Worm (Caenorhabditis elegans) whole organism, L4 larva: ENCODE measurements around the gene ghi-1.

Source experiments
- F26F4.8 ChIP-seq: fragments of 200-800 bp; sonication (Bioruptor generic); conservative IDR thresholded peaks from 2 replicates; pipeline ENCODE4 v1.3.6; 2022; ENCODE audit warnings: missing genetic modification characterization, missing compliant biosample characterization
- F44E2.7 ChIP-seq: fragments of 200-800 bp; sonication (Bioruptor generic); IDR thresholded peaks from 2 replicates; pipeline ENCODE4 v2.1.2; 2022; ENCODE audit warnings: missing genetic modification characterization, missing compliant biosample characterization
- ZK546.5 ChIP-seq, 2 experiments: sonication (generic microtip); optimal IDR thresholded peaks; 2 replicates each; lab custom pipeline; 2017; ENCODE audit warnings: missing biosample characterization in 2 of 2, missing genetic modification characterization in 2 of 2
- aha-1 ChIP-seq: fragments of 150-350 bp; peaks from one replicate; lab custom pipeline; 2014; ENCODE audit warnings: missing biosample characterization, missing genetic modification characterization
- attf-4 ChIP-seq: sonication (generic microtip); optimal IDR thresholded peaks from 3 replicates; lab custom pipeline; 2017; ENCODE audit warnings: missing biosample characterization, missing genetic modification characterization
- cey-2 ChIP-seq: sonication (generic microtip); optimal IDR thresholded peaks from 3 replicates; lab custom pipeline; 2017; ENCODE audit warnings: missing genetic modification characterization, mild to moderate bottlenecking, missing compliant biosample characterization, antibody characterized with exemption, borderline replicate concordance; ENCODE audit not compliant: insufficient read depth
- ctbp-1 ChIP-seq: fragments of 200-800 bp; sonication (Bioruptor generic); IDR thresholded peaks from 2 replicates; pipeline ENCODE4 v1.3.6; 2022; ENCODE audit warnings: missing genetic modification reagents, missing genetic modification characterization, missing compliant biosample characterization
- daf-16 ChIP-seq, 3 experiments: sonication (generic microtip); optimal IDR thresholded peaks; 2 replicates each; lab custom pipeline; 2016 to 2017; ENCODE audit warnings: missing genetic modification characterization in 3 of 3, missing genetic modification reagents in 3 of 3, mild to moderate bottlenecking in 2 of 3, missing compliant biosample characterization in 2 of 3, missing biosample characterization in 1 of 3, moderate library complexity in 1 of 3
- dmd-6 ChIP-seq: fragments of 200-800 bp; sonication (Bioruptor generic); IDR thresholded peaks from 2 replicates; pipeline ENCODE4 v1.3.6; 2022; ENCODE audit warnings: missing genetic modification reagents, missing genetic modification characterization, missing compliant biosample characterization
- dmd-8 ChIP-seq: fragments of 200-800 bp; sonication (Bioruptor generic); IDR thresholded peaks from 2 replicates; pipeline ENCODE4 v1.3.6; 2022; ENCODE audit warnings: missing genetic modification characterization, missing compliant biosample characterization
- dpl-1 ChIP-seq: fragments of 150-350 bp; optimal IDR thresholded peaks from 2 replicates; lab custom pipeline; 2014; ENCODE audit warnings: missing biosample characterization, missing genetic modification reagents, missing genetic modification characterization
- dve-1 ChIP-seq: sonication (generic microtip); optimal IDR thresholded peaks from 2 replicates; lab custom pipeline; 2017; ENCODE audit warnings: antibody characterized with exemption, mild to moderate bottlenecking, missing genetic modification characterization, missing compliant biosample characterization; ENCODE audit not compliant: insufficient read depth
- egl-43 ChIP-seq: fragments of 200-800 bp; sonication (Bioruptor generic); IDR thresholded peaks from 2 replicates; pipeline ENCODE4 v1.3.6; 2022; ENCODE audit warnings: missing genetic modification reagents, missing genetic modification characterization, missing compliant biosample characterization
- fkh-10 ChIP-seq: fragments of 150-350 bp; optimal IDR thresholded peaks from 2 replicates; lab custom pipeline; 2014; ENCODE audit warnings: missing biosample characterization, missing genetic modification reagents, missing genetic modification characterization
- fos-1 ChIP-seq: fragments of 150-350 bp; optimal IDR thresholded peaks from 2 replicates; lab custom pipeline; 2014; ENCODE audit warnings: missing biosample characterization, missing genetic modification characterization
- hif-1 ChIP-seq, 2 experiments: sonication (generic microtip); optimal IDR thresholded peaks; 2 replicates each; lab custom pipeline; 2016 to 2017; ENCODE audit warnings: missing compliant biosample characterization in 2 of 2, missing genetic modification characterization in 2 of 2, missing genetic modification reagents in 2 of 2, missing genotype in 2 of 2, mild to moderate bottlenecking in 1 of 2
- hlh-11 ChIP-seq: fragments of 200-800 bp; sonication (Bioruptor generic); optimal IDR thresholded peaks from 2 replicates; lab custom pipeline; 2018; ENCODE audit warnings: mild to moderate bottlenecking, missing genetic modification characterization, missing compliant biosample characterization
- hlh-30 ChIP-seq: sonication (generic microtip); optimal IDR thresholded peaks from 2 replicates; lab custom pipeline; 2017; ENCODE audit warnings: antibody characterized with exemption, mild to moderate bottlenecking, missing genetic modification characterization, missing compliant biosample characterization; ENCODE audit not compliant: insufficient read depth
- hmg-1.1 ChIP-seq: fragments of 200-800 bp; sonication (Bioruptor generic); IDR thresholded peaks from 2 replicates; pipeline ENCODE4 v1.3.6; 2022; ENCODE audit warnings: missing genetic modification reagents, missing genetic modification characterization, missing compliant biosample characterization
- lin-13 ChIP-seq: fragments of 150-350 bp; optimal IDR thresholded peaks from 2 replicates; lab custom pipeline; 2014; ENCODE audit warnings: missing biosample characterization, missing genetic modification reagents, missing genetic modification characterization
- lin-15B ChIP-seq: fragments of 150-350 bp; sonication (generic microtip); optimal IDR thresholded peaks from 3 replicates; lab custom pipeline; 2014; ENCODE audit warnings: missing biosample characterization, missing genetic modification characterization
- mdl-1 ChIP-seq, 2 experiments: fragments of 150-350 bp in 1 of 2; sonication (generic microtip) in 1 of 2; optimal IDR thresholded peaks; 2 replicates each; lab custom pipeline; 2014 to 2017; ENCODE audit warnings: missing biosample characterization in 2 of 2, missing genetic modification characterization in 2 of 2
- mep-1 ChIP-seq: fragments of 150-350 bp; sonication (generic microtip); optimal IDR thresholded peaks from 3 replicates; lab custom pipeline; 2014; ENCODE audit warnings: missing biosample characterization, missing genetic modification characterization
- mes-2 ChIP-seq: sonication (generic microtip); optimal IDR thresholded peaks from 2 replicates; lab custom pipeline; 2016; ENCODE audit warnings: missing genotype, mild to moderate bottlenecking, missing genetic modification characterization, missing compliant biosample characterization; ENCODE audit not compliant: poor library complexity, severe bottlenecking
- mxl-2 ChIP-seq: fragments of 200-800 bp; sonication (Bioruptor generic); conservative IDR thresholded peaks from 2 replicates; pipeline ENCODE4 v1.3.6; 2022; ENCODE audit warnings: missing genetic modification reagents, missing genetic modification characterization, missing compliant biosample characterization
- nhr-10 ChIP-seq: fragments of 150-350 bp; optimal IDR thresholded peaks from 2 replicates; lab custom pipeline; 2014; ENCODE audit warnings: missing biosample characterization, missing genetic modification characterization
- nhr-111 ChIP-seq: fragments of 200-800 bp; sonication (Bioruptor generic); optimal IDR thresholded peaks from 2 replicates; lab custom pipeline; 2018; ENCODE audit warnings: mild to moderate bottlenecking, missing genetic modification characterization, missing compliant biosample characterization
- nhr-25 ChIP-seq: sonication (generic microtip); optimal IDR thresholded peaks from 2 replicates; lab custom pipeline; 2017; ENCODE audit warnings: missing genetic modification characterization, mild to moderate bottlenecking, missing compliant biosample characterization, antibody characterized with exemption, moderate library complexity, borderline replicate concordance; ENCODE audit not compliant: insufficient read depth
- nhr-28 ChIP-seq: fragments of 150-350 bp; optimal IDR thresholded peaks from 2 replicates; lab custom pipeline; 2014; ENCODE audit warnings: missing biosample characterization, missing genetic modification characterization
- nhr-42 ChIP-seq: fragments of 200-800 bp; sonication (Bioruptor generic); IDR thresholded peaks from 2 replicates; pipeline ENCODE4 v1.3.6; 2022; ENCODE audit warnings: missing genetic modification characterization, missing compliant biosample characterization
- nhr-48 ChIP-seq: sonication (generic microtip); optimal IDR thresholded peaks from 2 replicates; lab custom pipeline; 2016; ENCODE audit warnings: mild to moderate bottlenecking, missing genetic modification characterization, missing compliant biosample characterization
- nhr-77 ChIP-seq: fragments of 150-350 bp; optimal IDR thresholded peaks from 2 replicates; lab custom pipeline; 2014; ENCODE audit warnings: missing biosample characterization, missing genetic modification characterization
- rbr-2 ChIP-seq: sonication (generic microtip); optimal IDR thresholded peaks from 2 replicates; lab custom pipeline; 2016; ENCODE audit warnings: missing genotype, missing genetic modification characterization, missing compliant biosample characterization
- saeg-2 ChIP-seq: fragments of 200-800 bp; sonication (Bioruptor generic); IDR thresholded peaks from 2 replicates; pipeline ENCODE4 v1.3.6; 2022; ENCODE audit warnings: missing genetic modification reagents, missing genetic modification characterization, missing compliant biosample characterization
- set-16 ChIP-seq: fragments of 200-800 bp; sonication (Bioruptor generic); IDR thresholded peaks from 2 replicates; pipeline ENCODE4 v1.3.6; 2022; ENCODE audit warnings: missing genetic modification reagents, missing genetic modification characterization, missing compliant biosample characterization
- tag-97 ChIP-seq: fragments of 200-800 bp; sonication (Bioruptor generic); IDR thresholded peaks from 2 replicates; pipeline ENCODE4 v1.3.6; 2022; ENCODE audit warnings: missing genetic modification characterization, missing compliant biosample characterization
- tra-1 ChIP-seq: fragments of 200-800 bp; sonication (Bioruptor generic); IDR thresholded peaks from 2 replicates; pipeline ENCODE4 v1.3.6; 2022; ENCODE audit warnings: missing genetic modification reagents, missing genetic modification characterization, missing compliant biosample characterization
- unc-62 ChIP-seq, 3 experiments: fragments of 150-350 bp in 1 of 3; sonication (generic microtip); optimal IDR thresholded peaks in 2 of 3; peaks in 1 of 3; 1 replicate in 1 of 3; 2 replicates in 2 of 3; lab custom pipeline; 2014 to 2017; ENCODE audit warnings: missing biosample characterization in 3 of 3, missing genetic modification characterization in 3 of 3, missing genetic modification reagents in 3 of 3, missing genotype in 1 of 3
- ztf-7 ChIP-seq: fragments of 150-350 bp; optimal IDR thresholded peaks from 2 replicates; lab custom pipeline; 2014; ENCODE audit warnings: missing biosample characterization, missing genetic modification characterization

Gene ghi-1

ce11 chrII:11621576-11621975 is 25.0 kb upstream of the ghi-1 start (continued):
- TF ChIP-seq saeg-2 (GFP tag; lab: Robert Waterston, UW) (no peak), nhr-28 (tag; lab: Kevin White, UChicago) (no peak), rbr-2 (tag; lab: Kevin White, UChicago) (peak; percentile 43), fos-1 (tag; lab: Kevin White, UChicago) (no peak)

DNA sequence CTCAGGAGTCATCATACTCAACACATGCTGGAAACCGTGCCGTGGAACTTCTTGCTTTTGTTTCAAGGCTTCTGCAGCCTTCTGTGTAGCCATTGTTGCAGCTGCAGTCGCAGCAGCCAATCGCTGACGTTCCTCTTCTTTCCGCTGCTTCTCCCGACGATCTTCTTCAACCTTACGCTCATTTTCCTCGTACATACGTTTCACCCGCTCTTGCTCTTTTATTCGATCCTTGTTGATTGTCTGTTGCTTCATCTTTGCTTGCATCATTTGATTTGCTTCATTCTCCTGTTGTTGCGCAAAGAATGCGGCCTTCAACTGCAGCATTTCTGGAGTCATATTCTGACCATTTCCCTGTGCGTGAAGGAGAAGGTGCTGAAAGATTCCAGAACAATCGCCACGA is 23.9 kb upstream of the ghi-1 start:
- TF ChIP-seq tag-97 (no peak), dmd-8 (GFP tag; lab: Robert Waterston, UW) (no peak), mes-2 (tag; lab: Kevin White, UChicago) (no peak), lin-15B (tag; lab: Kevin White, UChicago) (no peak), F26F4.8 (GFP tag; lab: Robert Waterston, UW) (0 out of 2 replicates have a peak, but pooled peaks have one; percentile 24), cey-2 (tag; lab: Kevin White, UChicago) (no peak), ztf-7 (no peak), unc-62 (GFP tag; optimal IDR thresholded peaks at IDR 0.05 in 1 of 2; lab: Kevin White, UChicago) (peak in 1 of 2 experiments; percentile 91), unc-62 (tag; optimal IDR thresholded peaks at IDR 0.05; lab: Kevin White, UChicago) (no peak), egl-43 (GFP tag; lab: Robert Waterston, UW) (no peak)

DNA sequence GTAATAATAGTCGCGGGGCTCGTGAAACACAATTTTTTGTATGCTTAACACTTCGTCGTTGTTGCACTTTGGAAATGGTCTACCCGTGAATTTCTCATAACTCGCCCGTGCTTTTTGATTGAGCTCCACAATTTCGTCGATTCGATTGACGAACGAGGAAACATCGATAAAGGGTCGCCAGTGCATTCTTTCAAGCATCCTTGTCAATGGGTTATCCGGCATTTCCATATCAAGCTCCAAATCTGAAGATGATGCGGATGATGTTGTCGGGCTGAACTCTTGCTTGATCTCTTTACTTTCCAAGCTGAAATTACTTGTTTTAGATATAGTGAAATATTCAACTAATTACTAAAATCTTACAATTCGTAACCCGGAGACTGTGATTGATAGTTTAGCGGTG is 18.6 kb upstream of the ghi-1 start:
- TF ChIP-seq nhr-48 (tag; lab: Kevin White, UChicago): no peak
- no peak for TF ChIP-seq F44E2.7 (GFP tag; lab: Robert Waterston, UW)
- peak in 1 of 2 experiments; percentile 91 for TF ChIP-seq unc-62 (GFP tag; optimal IDR thresholded peaks at IDR 0.05 in 1 of 2; lab: Kevin White, UChicago)
- no peak for TF ChIP-seq unc-62 (tag; optimal IDR thresholded peaks at IDR 0.05; lab: Kevin White, UChicago)
- TF ChIP-seq mxl-2: no peak

- TF ChIP-seq mdl-1 (tag; optimal IDR thresholded peaks at IDR 0.05; lab: Kevin White, UChicago): peak in 1 of 2 experiments; percentile 10
- TF ChIP-seq hmg-1.1 (GFP tag; lab: Robert Waterston, UW): peak; percentile 60
- peak; percentile 41 for TF ChIP-seq mep-1 (tag; lab: Kevin White, UChicago)
- no peak for TF ChIP-seq dpl-1 (GFP tag; lab: Kevin White, UChicago)
- no peak for TF ChIP-seq nhr-10 (tag; lab: Kevin White, UChicago)
- 0 out of 2 replicates have a peak, but pooled peaks have one; percentile 27 for TF ChIP-seq ctbp-1 (GFP tag; lab: Robert Waterston, UW)
- peak in 1 of 2 experiments; percentile 86 for TF ChIP-seq unc-62 (GFP tag; optimal IDR thresholded peaks at IDR 0.05 in 1 of 2; lab: Kevin White, UChicago)
- no peak for TF ChIP-seq unc-62 (tag; optimal IDR thresholded peaks at IDR 0.05; lab: Kevin White, UChicago)
- TF ChIP-seq hlh-11 (tag; lab: Kevin White, UChicago): peak; percentile 1
- TF ChIP-seq mes-2 (tag; lab: Kevin White, UChicago): peak; percentile 21
- TF ChIP-seq hlh-30 (tag; lab: Kevin White, UChicago): peak; percentile 28
Measured at ce11 chrII:11629957-11630356, 16.6 kb upstream of the ghi-1 start.

- TF ChIP-seq tra-1 (GFP tag; lab: Robert Waterston, UW) (no peak), dve-1 (peak; percentile 50), set-16 (GFP tag; lab: Robert Waterston, UW) (peak; percentile 26; the same call in 1 of the 2 replicates), hlh-30 (tag; lab: Kevin White, UChicago) (peak; percentile 49), ZK546.5 (tag; optimal IDR thresholded peaks at IDR 0.05; lab: Kevin White, UChicago) (no peak), nhr-28 (tag; lab: Kevin White, UChicago) (peak; percentile 47), nhr-111 (GFP tag; lab: Kevin White, UChicago) (no peak), dmd-6 (GFP tag; lab: Robert Waterston, UW) (peak; percentile 48), hif-1 (tag; optimal IDR thresholded peaks at IDR 0.05; lab: Kevin White, UChicago) (peak in 1 of 2 experiments; percentile 16), rbr-2 (tag; lab: Kevin White, UChicago) (peak; percentile 41), mep-1 (tag; lab: Kevin White, UChicago) (peak; percentile 52), daf-16 (GFP tag; optimal IDR thresholded peaks at IDR 0.05; lab: Kevin White, UChicago) (no peak), daf-16 (tag; optimal IDR thresholded peaks at IDR 0.05; lab: Kevin White, UChicago) (peak; percentile 40), mdl-1 (tag; optimal IDR thresholded peaks at IDR 0.05; lab: Kevin White, UChicago) (peak in 1 of 2 experiments; percentile 63), ctbp-1 (GFP tag; lab: Robert Waterston, UW) (0 out of 2 replicates have a peak, but pooled peaks have one; percentile 42), nhr-42 (GFP tag; lab: Robert Waterston, UW) (no peak), nhr-77 (tag; lab: Kevin White, UChicago) (peak; percentile 51), fkh-10 (GFP tag; lab: Kevin White, UChicago) (peak; percentile 29), attf-4 (tag; lab: Kevin White, UChicago) (no peak), lin-13 (GFP tag; lab: Kevin White, UChicago) (no peak), nhr-48 (tag; lab: Kevin White, UChicago) (peak; percentile 6), aha-1 (peak; percentile 91), hmg-1.1 (GFP tag; lab: Robert Waterston, UW) (peak; percentile 83), nhr-25 (peak; percentile 5)
Measured at ce11 chrII:11632689-11633088, 13.9 kb upstream of the ghi-1 start.
